Fruit fly (Drosophila melanogaster): ENCODE measurements around the gene CrebA.

CrebA gene

dm6 chr3L:15537916-15538581 lies 2.9 kb downstream of the CrebA start (continued):
- TF ChIP-seq pfk (GFP tag; optimal IDR thresholded peaks at IDR 0.05) (no peak), Ada2b (GFP tag; IDR thresholded peaks at IDR 0.05) (peak; percentile 35), C15 (GFP tag; IDR thresholded peaks at IDR 0.05) (no peak), Rfx (GFP tag; IDR thresholded peaks at IDR 0.05) (peak; percentile 59), CG3995 (GFP tag; optimal IDR thresholded peaks at IDR 0.05) (no peak), Hmx (GFP tag; optimal IDR thresholded peaks at IDR 0.05) (peak; percentile 49), CG11247 (GFP tag; IDR thresholded peaks at IDR 0.05) (no peak), Sry-δ (GFP tag; optimal IDR thresholded peaks at IDR 0.05) (peak; percentile 9), slbo (GFP tag; IDR thresholded peaks at IDR 0.05) (peak; percentile 57; the same call in 1 of the 2 replicates), Bteb2 (GFP tag; optimal IDR thresholded peaks at IDR 0.05) (peak; percentile 46), sens (GFP tag) (peak; percentile 96), CoRest (tag; optimal IDR thresholded peaks at IDR 0.05) (peak; percentile 81), CG10267 (tag; optimal IDR thresholded peaks at IDR 0.05) (peak; percentile 63), CG17361 (GFP tag; IDR thresholded peaks at IDR 0.05) (peak; percentile 90), CG6683 (GFP tag; optimal IDR thresholded peaks at IDR 0.05) (peak; percentile 6), br (optimal IDR thresholded peaks at IDR 0.05) (no peak), Dek (tag; optimal IDR thresholded peaks at IDR 0.05) (peak; percentile 43), CG6654 (GFP tag; optimal IDR thresholded peaks at IDR 0.05) (peak; percentile 19), CG11398 (GFP tag; optimal IDR thresholded peaks at IDR 0.05) (peak; percentile 1), twi (tag; optimal IDR thresholded peaks at IDR 0.05) (peak; percentile 16), Blimp-1 (GFP tag; optimal IDR thresholded peaks at IDR 0.05) (peak; percentile 68), sob (GFP tag; IDR thresholded peaks at IDR 0.05) (peak; percentile 52; the same call in 1 of the 2 replicates), HmgD (GFP tag; optimal IDR thresholded peaks at IDR 0.05) (no peak), Vsx1 (GFP tag; optimal IDR thresholded peaks at IDR 0.05) (peak; percentile 53), CG6791 (GFP tag; IDR thresholded peaks at IDR 0.05; ENCODE audit: partially characterized antibody) (no peak), tll (GFP tag; optimal IDR thresholded peaks at IDR 0.05) (peak in 1 of 2 experiments; percentile 77), wek (GFP tag; optimal IDR thresholded peaks at IDR 0.05) (no peak), CG15514 (GFP tag; optimal IDR thresholded peaks at IDR 0.05) (peak; percentile 14), Bdp1 (GFP tag; optimal IDR thresholded peaks at IDR 0.05) (peak; percentile 24), mam (GFP tag; optimal IDR thresholded peaks at IDR 0.05) (peak; percentile 45), CG30403 (GFP tag; optimal IDR thresholded peaks at IDR 0.05) (peak; percentile 81), CG14965 (GFP tag; optimal IDR thresholded peaks at IDR 0.05; ENCODE audit: borderline replicate concordance) (no peak), CG14441 (GFP tag; IDR thresholded peaks at IDR 0.05) (0 out of 2 replicates have a peak, but pooled peaks have one; percentile 41), ara (GFP tag; IDR thresholded peaks at IDR 0.05) (peak; percentile 42; the same call in 1 of the 2 replicates), otp (GFP tag; IDR thresholded peaks at IDR 0.05) (no peak), CG9797 (GFP tag; optimal IDR thresholded peaks at IDR 0.05) (no peak), CG2678 (tag; optimal IDR thresholded peaks at IDR 0.05) (peak; percentile 87), sqz (GFP tag; optimal IDR thresholded peaks at IDR 0.05) (peak; percentile 32), CG11696 (GFP tag; IDR thresholded peaks at IDR 0.05) (0 out of 2 replicates have a peak, but pooled peaks have one; percentile 11), Ptx1 (GFP tag; IDR thresholded peaks at IDR 0.05) (peak; percentile 73), Opbp (GFP tag; IDR thresholded peaks at IDR 0.05; ENCODE audit: partially characterized antibody) (no peak), chif (GFP tag; optimal IDR thresholded peaks at IDR 0.05) (peak; percentile 59 to 70), CG9727 (GFP tag; optimal IDR thresholded peaks at IDR 0.05) (peak; percentile 89), Six4 (GFP tag; optimal IDR thresholded peaks at IDR 0.05) (peak; percentile 0), wor (GFP tag; IDR thresholded peaks at IDR 0.05) (no peak), CG18476 (GFP tag; optimal IDR thresholded peaks at IDR 0.05) (peak; percentile 56), gfzf (GFP tag; optimal IDR thresholded peaks at IDR 0.05) (no peak), Med (GFP tag) (peak; percentile 42), zen2 (GFP tag; IDR thresholded peaks at IDR 0.05; ENCODE audit: partially characterized antibody) (no peak), fu2 (GFP tag; optimal IDR thresholded peaks at IDR 0.05) (peak; percentile 16)

All from whole organism, embryonic.